Fruit fly (Drosophila melanogaster): ENCODE measurements around the gene CG14316.

Gene CG14316

DNA sequence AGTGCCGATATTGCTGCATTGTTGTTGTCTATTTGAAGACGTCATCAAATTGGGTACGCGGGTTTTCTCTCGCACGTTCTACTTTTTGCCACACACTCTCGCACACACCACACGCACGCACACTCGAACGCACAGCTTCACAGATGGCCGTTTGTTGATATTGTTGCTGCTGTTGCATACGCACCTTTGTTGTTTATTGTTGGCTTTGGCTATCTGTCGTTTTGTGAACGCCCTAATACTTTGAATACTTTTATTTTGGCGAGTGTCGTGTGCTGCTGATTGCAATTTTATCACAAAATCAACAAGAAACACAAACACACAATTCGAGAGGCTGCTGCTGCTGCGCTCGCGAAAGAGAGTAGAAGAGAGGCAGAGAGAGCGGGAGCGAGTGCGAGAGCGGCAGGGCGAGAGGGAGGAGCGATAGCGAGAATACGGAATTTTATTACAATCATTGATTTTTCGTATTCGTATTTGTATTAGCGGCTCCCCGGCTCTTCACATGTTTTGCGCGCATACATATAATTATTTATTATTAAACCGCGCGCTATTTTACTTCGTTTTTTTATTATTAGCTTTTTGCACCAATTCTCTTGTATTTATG lies 46.7 kb downstream of the CG14316 start (continued):
- TF ChIP-seq CG15514 (GFP tag; optimal IDR thresholded peaks at IDR 0.05) (peak; percentile 25), nerfin-1 (tag; optimal IDR thresholded peaks at IDR 0.05) (peak; percentile 71), lab (GFP tag; optimal IDR thresholded peaks at IDR 0.05) (peak; percentile 45), sc (optimal IDR thresholded peaks at IDR 0.05) (no peak), sc (GFP tag; optimal IDR thresholded peaks at IDR 0.05) (no peak), Meics (GFP tag; optimal IDR thresholded peaks at IDR 0.05) (peak; percentile 33), schlank (tag; optimal IDR thresholded peaks at IDR 0.05) (no peak), CG9876 (GFP tag; optimal IDR thresholded peaks at IDR 0.05) (no peak), ase (GFP tag; IDR thresholded peaks at IDR 0.05) (no peak), Hr3 (GFP tag; optimal IDR thresholded peaks at IDR 0.05) (no peak), CG17359 (tag; optimal IDR thresholded peaks at IDR 0.05) (peak; percentile 71), CG10147 (GFP tag; optimal IDR thresholded peaks at IDR 0.05) (no peak), zen (tag; optimal IDR thresholded peaks at IDR 0.05) (peak; percentile 47), CG30431 (GFP tag; optimal IDR thresholded peaks at IDR 0.05) (no peak), CG33213 (GFP tag; optimal IDR thresholded peaks at IDR 0.05) (peak; percentile 46), CG13424 (tag; optimal IDR thresholded peaks at IDR 0.05) (peak; percentile 48), cwo (GFP tag; optimal IDR thresholded peaks at IDR 0.05) (peak; percentile 63), CG31388 (GFP tag; optimal IDR thresholded peaks at IDR 0.05) (no peak), bigmax (GFP tag; optimal IDR thresholded peaks at IDR 0.05) (no peak), CG13296 (GFP tag; optimal IDR thresholded peaks at IDR 0.05) (peak; percentile 80), CG4820 (GFP tag; optimal IDR thresholded peaks at IDR 0.05) (peak; percentile 10), chn (GFP tag; optimal IDR thresholded peaks at IDR 0.05) (no peak), PHDP (tag; optimal IDR thresholded peaks at IDR 0.05) (peak; percentile 30), Lim3 (GFP tag; IDR thresholded peaks at IDR 0.05) (no peak), p53 (GFP tag; optimal IDR thresholded peaks at IDR 0.05) (peak; percentile 26), MTF-1 (GFP tag; optimal IDR thresholded peaks at IDR 0.05; ENCODE audit: borderline replicate concordance) (peak; percentile 48), ara (GFP tag; IDR thresholded peaks at IDR 0.05) (no peak), HLH54F (GFP tag; optimal IDR thresholded peaks at IDR 0.05) (peak; percentile 32), CG7745 (tag; optimal IDR thresholded peaks at IDR 0.05) (peak; percentile 66), sr (GFP tag; IDR thresholded peaks at IDR 0.05) (no peak), CG4707 (GFP tag; optimal IDR thresholded peaks at IDR 0.05) (peak; percentile 57), ci (GFP tag; IDR thresholded peaks at IDR 0.05) (no peak), CG7556 (GFP tag; optimal IDR thresholded peaks at IDR 0.05) (peak; percentile 35), CG5180 (GFP tag; optimal IDR thresholded peaks at IDR 0.05) (peak; percentile 54), Hey (tag; optimal IDR thresholded peaks at IDR 0.05) (peak; percentile 47), twi (tag; optimal IDR thresholded peaks at IDR 0.05) (peak; percentile 27), cas (GFP tag; IDR thresholded peaks at IDR 0.05) (no peak), Usf (GFP tag; optimal IDR thresholded peaks at IDR 0.05) (no peak), CG6791 (GFP tag; IDR thresholded peaks at IDR 0.05; ENCODE audit: partially characterized antibody) (no peak), Atf-2 (GFP tag; optimal IDR thresholded peaks at IDR 0.05) (peak; percentile 22), CG9932 (GFP tag; IDR thresholded peaks at IDR 0.05) (no peak), bbx (GFP tag; IDR thresholded peaks at IDR 0.05; ENCODE audit: partially characterized antibody) (no peak), cg (GFP tag; optimal IDR thresholded peaks at IDR 0.05) (peak; percentile 91), CG6272 (GFP tag; IDR thresholded peaks at IDR 0.05) (no peak), CHES-1-like (GFP tag; optimal IDR thresholded peaks at IDR 0.05) (peak; percentile 44), NK7.1 (GFP tag; optimal IDR thresholded peaks at IDR 0.05) (peak; percentile 42), Poxn (GFP tag; IDR thresholded peaks at IDR 0.05) (no peak), CG15479 (GFP tag; optimal IDR thresholded peaks at IDR 0.05) (peak; percentile 98), org-1 (GFP tag; optimal IDR thresholded peaks at IDR 0.05) (peak; percentile 67), CG13123 (GFP tag; optimal IDR thresholded peaks at IDR 0.05) (peak; percentile 39)

All from whole organism, embryonic.